Fruit fly (Drosophila melanogaster): ENCODE data around the gene CG10283.

- TF ChIP-seq CG8478 (optimal IDR thresholded peaks at IDR 0.05) (no peak), CTCF (optimal IDR thresholded peaks at IDR 0.05) (peak in 1 of 2 experiments; percentile 33)
These were observed 29.1 kb upstream of the CG10283 start for dm6 chr2L:18513402-18513801.

Measured in S2 (cell line).